Worm (Caenorhabditis elegans) whole organism, young adult: ENCODE results near the gene C02D5.4.

ENCODE experiments used
- B0019.2 ChIP-seq: fragments of 200-800 bp; sonication (Bioruptor generic); conservative IDR thresholded peaks from 2 replicates; pipeline ENCODE4 v1.3.6; 2022; ENCODE audit warnings: missing genetic modification reagents, missing genetic modification characterization, missing compliant biosample characterization
- B0336.3 ChIP-seq: fragments of 200-800 bp; sonication (Bioruptor generic); IDR thresholded peaks from 2 replicates; pipeline ENCODE4 v1.3.6; 2022; ENCODE audit warnings: missing genetic modification characterization, missing compliant biosample characterization
- F39B2.1 ChIP-seq: fragments of 200-800 bp; sonication (Bioruptor generic); IDR thresholded peaks from 2 replicates; pipeline ENCODE4 v1.3.6; 2022; ENCODE audit warnings: missing genetic modification reagents, missing genetic modification characterization, missing compliant biosample characterization
- F49E8.2 ChIP-seq: sonication (generic microtip); optimal IDR thresholded peaks from 3 replicates; lab custom pipeline; 2017; ENCODE audit warnings: missing genetic modification characterization, mild to moderate bottlenecking, missing compliant biosample characterization, antibody characterized with exemption, moderate library complexity; ENCODE audit not compliant: insufficient read depth
- F55B11.4 ChIP-seq: sonication (generic microtip); optimal IDR thresholded peaks from 2 replicates; lab custom pipeline; 2016; ENCODE audit warnings: missing compliant biosample characterization, missing genetic modification characterization, borderline replicate concordance; ENCODE audit not compliant: insufficient read depth
- K12H6.12 ChIP-seq: fragments of 200-800 bp; sonication (Bioruptor generic); optimal IDR thresholded peaks from 2 replicates; lab custom pipeline; 2018; ENCODE audit warnings: mild to moderate bottlenecking, missing genetic modification characterization, missing compliant biosample characterization
- T26A5.8 ChIP-seq: sonication (generic microtip); optimal IDR thresholded peaks from 2 replicates; lab custom pipeline; 2016; ENCODE audit warnings: missing genetic modification characterization, missing compliant biosample characterization
- Y79H2A.3 ChIP-seq: fragments of 200-800 bp; sonication (Bioruptor generic); conservative IDR thresholded peaks from 2 replicates; pipeline ENCODE4 v1.3.6; 2022; ENCODE audit warnings: missing genetic modification reagents, missing genetic modification characterization, missing compliant biosample characterization
- akir-1 ChIP-seq: fragments of 200-800 bp; sonication (Bioruptor generic); optimal IDR thresholded peaks from 2 replicates; lab custom pipeline; 2018; ENCODE audit warnings: mild to moderate bottlenecking, missing genetic modification characterization, moderate library complexity, missing compliant biosample characterization
- attf-5 ChIP-seq: fragments of 200-800 bp; sonication (Bioruptor generic); optimal IDR thresholded peaks from 2 replicates; lab custom pipeline; 2018; ENCODE audit warnings: mild to moderate bottlenecking, missing genetic modification characterization, missing compliant biosample characterization
- ccch-3 ChIP-seq: fragments of 200-800 bp; sonication (Bioruptor generic); optimal IDR thresholded peaks from 2 replicates; lab custom pipeline; 2018; ENCODE audit warnings: mild to moderate bottlenecking, missing genetic modification characterization, missing compliant biosample characterization
- cebp-2 ChIP-seq: fragments of 200-800 bp; sonication (Bioruptor generic); IDR thresholded peaks from 2 replicates; pipeline ENCODE4 v1.3.6; 2022; ENCODE audit warnings: missing genetic modification characterization, missing compliant biosample characterization
- ceh-27 ChIP-seq: fragments of 200-800 bp; sonication (Bioruptor generic); optimal IDR thresholded peaks from 2 replicates; lab custom pipeline; 2018; ENCODE audit warnings: mild to moderate bottlenecking, missing genetic modification characterization, moderate library complexity, missing compliant biosample characterization
- chd-7 ChIP-seq: sonication (generic microtip); optimal IDR thresholded peaks from 2 replicates; lab custom pipeline; 2016; ENCODE audit warnings: mild to moderate bottlenecking, missing genetic modification characterization, moderate library complexity, missing compliant biosample characterization
- dox-1 ChIP-seq: fragments of 200-800 bp; sonication (Bioruptor generic); IDR thresholded peaks from 2 replicates; pipeline ENCODE4 v1.3.6; 2022; ENCODE audit warnings: missing genetic modification reagents, missing genetic modification characterization, missing compliant biosample characterization
- efl-1 ChIP-seq: fragments of 150-350 bp; optimal IDR thresholded peaks from 2 replicates; lab custom pipeline; 2014; ENCODE audit warnings: missing biosample characterization, missing genetic modification reagents, missing genetic modification characterization
- egl-18 ChIP-seq: fragments of 200-800 bp; sonication (Bioruptor generic); IDR thresholded peaks from 2 replicates; pipeline ENCODE4 v1.3.6; 2022; ENCODE audit warnings: missing genetic modification reagents, missing genetic modification characterization, missing compliant biosample characterization
- him-1 ChIP-seq: sonication (generic microtip); optimal IDR thresholded peaks from 2 replicates; lab custom pipeline; 2016; ENCODE audit warnings: missing genotype, missing genetic modification reagents, missing genetic modification characterization, missing compliant biosample characterization
- hmg-1.2 ChIP-seq: fragments of 200-800 bp; sonication (Bioruptor generic); IDR thresholded peaks from 2 replicates; pipeline ENCODE4 v1.3.6; 2022; ENCODE audit warnings: missing genetic modification reagents, missing genetic modification characterization, missing compliant biosample characterization
- hrde-1 ChIP-seq: sonication (generic microtip); optimal IDR thresholded peaks from 2 replicates; lab custom pipeline; 2016; ENCODE audit warnings: missing genetic modification characterization, mild to moderate bottlenecking, missing compliant biosample characterization, moderate library complexity, missing genotype, missing genetic modification reagents, borderline replicate concordance
- let-607 ChIP-seq, 2 experiments: fragments of 200-800 bp in 1 of 2; sonication (Bioruptor generic) in 1 of 2; sonication (generic microtip) in 1 of 2; optimal IDR thresholded peaks; 2 replicates each; lab custom pipeline; 2016 to 2018; ENCODE audit warnings: mild to moderate bottlenecking in 2 of 2, missing compliant biosample characterization in 2 of 2, missing genetic modification characterization in 2 of 2, moderate library complexity in 2 of 2, missing genotype in 1 of 2
- mcd-1 ChIP-seq: fragments of 200-800 bp; sonication (Bioruptor generic); IDR thresholded peaks from 2 replicates; pipeline ENCODE4 v1.3.6; 2022; ENCODE audit warnings: missing genetic modification reagents, missing genetic modification characterization, missing compliant biosample characterization
- mes-4 ChIP-seq: sonication (generic microtip); optimal IDR thresholded peaks from 2 replicates; lab custom pipeline; 2016; ENCODE audit warnings: missing genotype, missing genetic modification characterization, missing compliant biosample characterization
- nfya-1 ChIP-seq: sonication (generic microtip); optimal IDR thresholded peaks from 2 replicates; lab custom pipeline; 2017; ENCODE audit warnings: antibody characterized with exemption, missing compliant biosample characterization, missing genetic modification characterization, borderline replicate concordance; ENCODE audit not compliant: insufficient read depth
- nfyb-1 ChIP-seq: fragments of 200-800 bp; sonication (Bioruptor generic); IDR thresholded peaks from 2 replicates; pipeline ENCODE4 v1.3.6; 2022; ENCODE audit warnings: missing genetic modification reagents, missing genetic modification characterization, missing compliant biosample characterization
- nhr-120 ChIP-seq: fragments of 200-800 bp; sonication (Bioruptor generic); IDR thresholded peaks from 2 replicates; pipeline ENCODE4 v1.3.6; 2022; ENCODE audit warnings: missing genetic modification characterization, missing compliant biosample characterization
- nhr-27 ChIP-seq: fragments of 200-800 bp; sonication (Bioruptor generic); optimal IDR thresholded peaks from 2 replicates; lab custom pipeline; 2018; ENCODE audit warnings: mild to moderate bottlenecking, missing genetic modification characterization, moderate library complexity, missing compliant biosample characterization
- nhr-80 ChIP-seq: sonication (generic microtip); optimal IDR thresholded peaks from 2 replicates; lab custom pipeline; 2016; ENCODE audit warnings: missing genetic modification characterization, missing compliant biosample characterization
- pha-4 ChIP-seq: fragments of 150-350 bp; sonication (generic microtip); optimal IDR thresholded peaks from 2 replicates; lab custom pipeline; 2014; ENCODE audit warnings: missing biosample characterization, missing genetic modification reagents, missing genetic modification characterization
- rec-8 ChIP-seq, 2 experiments: sonication (generic microtip); optimal IDR thresholded peaks; 2 replicates each; lab custom pipeline; 2016; ENCODE audit warnings: mild to moderate bottlenecking in 2 of 2, missing genetic modification characterization in 2 of 2, missing genetic modification reagents in 2 of 2, missing genotype in 2 of 2, missing biosample characterization in 1 of 2, missing compliant biosample characterization in 1 of 2, moderate library complexity in 1 of 2
- snpc-1.1 ChIP-seq: sonication (generic microtip); optimal IDR thresholded peaks from 2 replicates; lab custom pipeline; 2017; ENCODE audit warnings: missing genetic modification characterization, mild to moderate bottlenecking, missing compliant biosample characterization, antibody characterized with exemption, moderate library complexity, missing genotype, missing genetic modification reagents; ENCODE audit not compliant: insufficient read depth
- snpc-3.4 ChIP-seq: sonication (generic microtip); optimal IDR thresholded peaks from 2 replicates; lab custom pipeline; 2017; ENCODE audit warnings: missing genetic modification characterization, mild to moderate bottlenecking, missing compliant biosample characterization, antibody characterized with exemption, moderate library complexity, missing genotype, missing genetic modification reagents
- tbx-9 ChIP-seq: sonication (generic microtip); optimal IDR thresholded peaks from 2 replicates; lab custom pipeline; 2016; ENCODE audit warnings: borderline replicate concordance, missing genetic modification characterization, inconsistent platforms, missing compliant biosample characterization
- ztf-18 ChIP-seq: sonication (generic microtip); optimal IDR thresholded peaks from 2 replicates; lab custom pipeline; 2016; ENCODE audit warnings: missing genotype, mild to moderate bottlenecking, missing genetic modification characterization, missing compliant biosample characterization
- ztf-26 ChIP-seq: sonication (generic microtip); optimal IDR thresholded peaks from 2 replicates; lab custom pipeline; 2017; ENCODE audit warnings: missing genetic modification characterization, missing compliant biosample characterization

Gene C02D5.4

DNA sequence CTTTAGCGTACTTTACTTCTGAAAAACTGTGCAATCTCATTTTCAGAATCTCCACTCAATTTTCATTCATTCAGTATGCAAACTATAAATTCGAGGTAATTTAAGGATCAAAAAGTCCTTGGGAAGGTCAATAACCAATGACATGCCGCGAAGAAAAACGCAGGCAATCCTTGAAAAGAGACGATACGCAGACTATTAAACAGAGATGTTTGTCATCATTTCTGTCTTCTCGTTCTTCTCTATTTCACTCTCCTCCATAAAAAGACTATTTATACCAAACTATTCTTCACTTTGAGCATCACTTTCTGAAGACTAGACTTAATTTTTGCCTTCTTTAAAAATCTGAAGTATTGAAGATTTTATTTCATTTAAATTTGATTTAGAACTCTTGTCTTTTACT lies at the start of gene C02D5.4:
C02D5.4 (plus strand) TSS at position 41 of the 400 bp plus-strand sequence.
- TF ChIP-seq B0019.2 (GFP tag; lab: Robert Waterston, UW) (no peak), ztf-26 (no peak), efl-1 (GFP tag; lab: Kevin White, UChicago) (peak; percentile 28), nhr-80 (peak; percentile 9)

- TF ChIP-seq nhr-120 (GFP tag; lab: Robert Waterston, UW): no peak
- no peak for TF ChIP-seq attf-5 (GFP tag; lab: Kevin White, UChicago)
- TF ChIP-seq T26A5.8 (tag; lab: Kevin White, UChicago): no peak
- no peak for TF ChIP-seq chd-7 (tag; lab: Kevin White, UChicago)
- no peak for TF ChIP-seq mes-4 (tag; lab: Kevin White, UChicago)
- TF ChIP-seq him-1 (tag; lab: Kevin White, UChicago): no peak
- no peak for TF ChIP-seq B0336.3 (GFP tag; lab: Robert Waterston, UW)
- TF ChIP-seq akir-1: no peak
- TF ChIP-seq F39B2.1 (GFP tag; lab: Robert Waterston, UW): no peak
- no peak for TF ChIP-seq hmg-1.2 (GFP tag; lab: Robert Waterston, UW)
- no peak for TF ChIP-seq K12H6.12 (tag; lab: Kevin White, UChicago)
- TF ChIP-seq ceh-27: no peak
- no peak for TF ChIP-seq tbx-9 (tag; lab: Kevin White, UChicago)
Observed at ce11 chrIII:8503341-8503740, 48.6 kb upstream of the C02D5.4 start.

DNA sequence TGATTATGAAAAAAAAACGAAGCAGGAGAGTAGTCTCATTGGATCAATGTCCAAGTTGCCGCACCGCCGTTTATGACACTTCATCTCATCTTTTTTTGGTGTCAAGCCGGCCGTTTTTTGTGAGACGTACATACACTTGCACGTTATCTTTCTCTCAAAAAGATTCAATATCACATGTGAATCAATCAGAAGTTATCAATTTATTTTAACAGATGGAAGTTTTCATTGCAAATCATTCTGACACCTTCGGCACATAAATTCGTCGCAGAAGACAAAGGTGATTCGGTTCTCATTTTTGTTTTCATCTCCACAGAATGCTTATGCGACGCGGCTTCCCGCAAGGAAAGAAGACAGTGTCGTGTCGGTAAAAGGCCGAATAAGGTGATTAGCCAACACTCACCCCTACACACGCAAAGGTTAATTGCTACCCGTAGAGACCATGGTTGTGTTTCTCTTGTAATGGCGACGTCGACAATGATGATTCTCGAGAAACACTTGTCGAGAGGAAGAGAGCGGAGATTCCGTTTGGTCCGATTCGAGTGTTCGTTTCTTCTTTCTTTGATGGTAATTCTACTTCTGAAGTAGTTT lies 47.7 kb upstream of the C02D5.4 start:
- TF ChIP-seq nhr-27 (tag; lab: Kevin White, UChicago): no peak
- TF ChIP-seq mcd-1 (GFP tag; lab: Robert Waterston, UW): no peak
- TF ChIP-seq cebp-2 (GFP tag; lab: Robert Waterston, UW): no peak
- no peak for TF ChIP-seq let-607 (tag; optimal IDR thresholded peaks at IDR 0.05; lab: Kevin White, UChicago)
- no peak for TF ChIP-seq F49E8.2 (tag; lab: Kevin White, UChicago)
- TF ChIP-seq snpc-1.1 (tag; lab: Kevin White, UChicago): no peak
- TF ChIP-seq nfya-1 (tag; lab: Kevin White, UChicago): no peak
- TF ChIP-seq ztf-18 (tag; lab: Kevin White, UChicago): no peak
- no peak for TF ChIP-seq pha-4
- TF ChIP-seq Y79H2A.3 (GFP tag; lab: Robert Waterston, UW): no peak
- no peak for TF ChIP-seq F55B11.4 (tag; lab: Kevin White, UChicago)
- no peak for TF ChIP-seq hrde-1 (tag; lab: Kevin White, UChicago)
- TF ChIP-seq egl-18 (GFP tag; lab: Robert Waterston, UW): no peak
- no peak for TF ChIP-seq dox-1 (GFP tag; lab: Robert Waterston, UW)
- no peak for TF ChIP-seq rec-8 (tag; optimal IDR thresholded peaks at IDR 0.05; lab: Kevin White, UChicago)
- no peak for TF ChIP-seq ccch-3
- no peak for TF ChIP-seq efl-1 (GFP tag; lab: Kevin White, UChicago)
- TF ChIP-seq nfyb-1: no peak
- no peak for TF ChIP-seq snpc-3.4
